Fruit fly (Drosophila melanogaster): ENCODE measurements around the gene Zmynd10.

Zmynd10 gene

dm6 chr3L:13015823-13016465, 10.3 kb downstream of the Zmynd10 start, which contains the start of gene CG11267 (continued):
- TF ChIP-seq trem (tag; optimal IDR thresholded peaks at IDR 0.05), result peak; percentile 66
- TF ChIP-seq CG17568 (GFP tag; optimal IDR thresholded peaks at IDR 0.05), result peak; percentile 62
- peak; percentile 81 for TF ChIP-seq grau (tag; optimal IDR thresholded peaks at IDR 0.05)
- TF ChIP-seq prd (optimal IDR thresholded peaks at IDR 0.05), result no peak
- TF ChIP-seq prd (GFP tag; IDR thresholded peaks at IDR 0.05), result peak; percentile 88
- no peak for TF ChIP-seq CG2129 (GFP tag; IDR thresholded peaks at IDR 0.05; ENCODE audit: partially characterized antibody)
- no peak; the same call in 1 of the 2 replicates for TF ChIP-seq chm (GFP tag; IDR thresholded peaks at IDR 0.05)
- TF ChIP-seq CG17361 (GFP tag; IDR thresholded peaks at IDR 0.05), result peak; percentile 85
- peak; percentile 74 for TF ChIP-seq wek (GFP tag; optimal IDR thresholded peaks at IDR 0.05)
- TF ChIP-seq Oli (tag; optimal IDR thresholded peaks at IDR 0.05), result peak; percentile 78
- TF ChIP-seq CG12104 (GFP tag; optimal IDR thresholded peaks at IDR 0.05), result peak; percentile 85
- TF ChIP-seq Adf1 (GFP tag; IDR thresholded peaks at IDR 0.05), result no peak
- peak; percentile 73 for TF ChIP-seq chn (GFP tag; optimal IDR thresholded peaks at IDR 0.05)
- TF ChIP-seq jigr1 (GFP tag; IDR thresholded peaks at IDR 0.05), result peak; percentile 5; the same call in 1 of the 3 replicates
- peak; percentile 47 for TF ChIP-seq CG11398 (GFP tag; optimal IDR thresholded peaks at IDR 0.05)
- TF ChIP-seq CG8944 (GFP tag; optimal IDR thresholded peaks at IDR 0.05), result peak; percentile 75
- TF ChIP-seq CG4424 (GFP tag; optimal IDR thresholded peaks at IDR 0.05), result peak; percentile 85
- TF ChIP-seq CG8924 (tag; optimal IDR thresholded peaks at IDR 0.05), result peak; percentile 81
- TF ChIP-seq CG33213 (GFP tag; optimal IDR thresholded peaks at IDR 0.05), result peak; percentile 75
- peak; percentile 57 for TF ChIP-seq Ravus (GFP tag; IDR thresholded peaks at IDR 0.05)
- TF ChIP-seq CG33557 (GFP tag; optimal IDR thresholded peaks at IDR 0.05), result peak; percentile 45
- no peak for TF ChIP-seq Trl (optimal IDR thresholded peaks at IDR 0.05)
- peak; percentile 90 for TF ChIP-seq Trl (GFP tag; optimal IDR thresholded peaks at IDR 0.05)
- TF ChIP-seq knrl (GFP tag; IDR thresholded peaks at IDR 0.05; ENCODE audit: partially characterized antibody), result no peak
- TF ChIP-seq Sox102F (GFP tag; optimal IDR thresholded peaks at IDR 0.05), result peak; percentile 82
- peak; percentile 51 for TF ChIP-seq pzg (GFP tag; optimal IDR thresholded peaks at IDR 0.05)
- peak; percentile 68 for TF ChIP-seq CG6765 (GFP tag; optimal IDR thresholded peaks at IDR 0.05)
- TF ChIP-seq cg (GFP tag; optimal IDR thresholded peaks at IDR 0.05), result no peak
- TF ChIP-seq C15 (GFP tag; IDR thresholded peaks at IDR 0.05), result peak; percentile 70
- peak; percentile 78 for TF ChIP-seq Blimp-1 (GFP tag; optimal IDR thresholded peaks at IDR 0.05)
- peak; percentile 82 for TF ChIP-seq CG15269 (tag; optimal IDR thresholded peaks at IDR 0.05)
- peak; percentile 74 for TF ChIP-seq CG1792 (GFP tag; optimal IDR thresholded peaks at IDR 0.05)
- TF ChIP-seq sens (GFP tag), result peak; percentile 93
- peak; percentile 65 for TF ChIP-seq Vsx1 (GFP tag; optimal IDR thresholded peaks at IDR 0.05)
- TF ChIP-seq PHDP (tag; optimal IDR thresholded peaks at IDR 0.05), result peak; percentile 81
- peak; percentile 87 for TF ChIP-seq tin (GFP tag; optimal IDR thresholded peaks at IDR 0.05)
- TF ChIP-seq CG16863 (GFP tag; optimal IDR thresholded peaks at IDR 0.05), result peak; percentile 33
- peak; percentile 71 for TF ChIP-seq CG34376 (GFP tag; optimal IDR thresholded peaks at IDR 0.05)
- peak; percentile 75 for TF ChIP-seq ro (GFP tag; IDR thresholded peaks at IDR 0.05)
- TF ChIP-seq Xrp1 (GFP tag; IDR thresholded peaks at IDR 0.05), result peak; percentile 91
- peak; percentile 76 for TF ChIP-seq slou (GFP tag; optimal IDR thresholded peaks at IDR 0.05)
- TF ChIP-seq sima (GFP tag; optimal IDR thresholded peaks at IDR 0.05), result peak; percentile 17
- TF ChIP-seq hkb (optimal IDR thresholded peaks at IDR 0.05), result no peak
- peak; percentile 94 for TF ChIP-seq hkb (GFP tag; IDR thresholded peaks at IDR 0.05)
- peak; percentile 66; the same call in 1 of the 2 replicates for TF ChIP-seq Poxn (GFP tag; IDR thresholded peaks at IDR 0.05)
- TF ChIP-seq Hr51 (GFP tag; optimal IDR thresholded peaks at IDR 0.05), result peak; percentile 67 to 83
- TF ChIP-seq Xbp1 (GFP tag; optimal IDR thresholded peaks at IDR 0.05), result peak; percentile 84
- peak; percentile 93 for TF ChIP-seq CG34422 (GFP tag; IDR thresholded peaks at IDR 0.05)
- peak; percentile 81 for TF ChIP-seq CG12219 (GFP tag; optimal IDR thresholded peaks at IDR 0.05)
- TF ChIP-seq Scr (GFP tag; IDR thresholded peaks at IDR 0.05; ENCODE audit: partially characterized antibody), result no peak
- TF ChIP-seq CG4282 (GFP tag; optimal IDR thresholded peaks at IDR 0.05), result peak; percentile 60
